Fruit fly (Drosophila melanogaster) whole organism, prepupa: ENCODE measurements around the gene mRpS34.

ENCODE experiments used
- Blimp-1 ChIP-seq: fragments of 200-800 bp; sonication (Bioruptor generic); optimal IDR thresholded peaks from 3 replicates; lab custom pipeline; 2017; ENCODE audit warnings: missing biosample characterization, missing genetic modification characterization, mild to moderate bottlenecking, moderate library complexity, missing genetic modification reagents
- CG10669 ChIP-seq: fragments of 200-800 bp; sonication (Bioruptor generic); optimal IDR thresholded peaks from 3 replicates; lab custom pipeline; 2018; ENCODE audit warnings: missing biosample characterization, mild to moderate bottlenecking, missing genetic modification characterization, moderate library complexity
- CG16779 ChIP-seq: fragments of 200-800 bp; sonication (Bioruptor generic); optimal IDR thresholded peaks from 3 replicates; lab custom pipeline; 2017; ENCODE audit warnings: missing biosample characterization, mild to moderate bottlenecking, missing genetic modification characterization
- CG3032 ChIP-seq: fragments of 200-800 bp; optimal IDR thresholded peaks from 2 replicates; lab custom pipeline; 2019; ENCODE audit warnings: missing biosample characterization, mild to moderate bottlenecking, missing genetic modification characterization, moderate library complexity
- CG32006 ChIP-seq: fragments of 200-800 bp; sonication (Bioruptor generic); optimal IDR thresholded peaks from 3 replicates; lab custom pipeline; 2017; ENCODE audit warnings: missing biosample characterization, mild to moderate bottlenecking, missing genetic modification characterization
- CG4318 ChIP-seq: fragments of 200-800 bp; sonication (Bioruptor generic); optimal IDR thresholded peaks from 3 replicates; lab custom pipeline; 2017; ENCODE audit warnings: missing biosample characterization, mild to moderate bottlenecking, missing genetic modification characterization
- CG6276 ChIP-seq: fragments of 200-800 bp; sonication (Bioruptor generic); optimal IDR thresholded peaks from 2 replicates; lab custom pipeline; 2017; ENCODE audit warnings: missing biosample characterization, mild to moderate bottlenecking, missing genetic modification characterization
- CG6792 ChIP-seq: fragments of 200-800 bp; sonication (Bioruptor generic); optimal IDR thresholded peaks from 3 replicates; lab custom pipeline; 2016; ENCODE audit warnings: missing biosample characterization, missing genetic modification characterization
- CG8119 ChIP-seq: fragments of 200-800 bp; sonication (Bioruptor generic); IDR thresholded peaks from 3 replicates; pipeline ENCODE4 v1.3.6; 2022; ENCODE audit warnings: missing biosample characterization, missing genetic modification characterization
- CG8319 ChIP-seq: fragments of 200-800 bp; sonication (Bioruptor generic); optimal IDR thresholded peaks from 3 replicates; lab custom pipeline; 2016; ENCODE audit warnings: missing biosample characterization, missing genetic modification characterization
- CG8632 ChIP-seq: fragments of 200-800 bp; sonication (Bioruptor generic); optimal IDR thresholded peaks from 3 replicates; lab custom pipeline; 2016; ENCODE audit warnings: missing biosample characterization, missing genetic modification characterization
- CG9139 ChIP-seq: fragments of 200-800 bp; sonication (Bioruptor generic); optimal IDR thresholded peaks from 3 replicates; lab custom pipeline; 2017; ENCODE audit warnings: missing biosample characterization, mild to moderate bottlenecking, missing genetic modification characterization
- Eip75B ChIP-seq: fragments of 200-800 bp; sonication (Bioruptor generic); optimal IDR thresholded peaks from 3 replicates; lab custom pipeline; 2016; ENCODE audit warnings: missing biosample characterization, missing genetic modification characterization
- Eip78C ChIP-seq: fragments of 200-800 bp; sonication (Bioruptor generic); peaks from one replicate; lab custom pipeline; 2016; ENCODE audit warnings: missing biosample characterization, missing genetic modification characterization
- Eip93F ChIP-seq: fragments of 200-800 bp; sonication (Bioruptor generic); optimal IDR thresholded peaks from 2 replicates; lab custom pipeline; 2016; ENCODE audit warnings: missing biosample characterization, mild to moderate bottlenecking, missing genetic modification characterization
- Gug ChIP-seq: fragments of 200-800 bp; sonication (Bioruptor generic); IDR thresholded peaks from 2 replicates; pipeline ENCODE4 v1.3.6; 2022; ENCODE audit warnings: missing biosample characterization, missing genetic modification characterization
- Lpt ChIP-seq: fragments of 200-800 bp; sonication (Bioruptor generic); optimal IDR thresholded peaks from 3 replicates; lab custom pipeline; 2016; ENCODE audit warnings: missing biosample characterization, missing genetic modification characterization
- Smox ChIP-seq: fragments of 200-800 bp; sonication (Bioruptor generic); optimal IDR thresholded peaks from 3 replicates; lab custom pipeline; 2016; ENCODE audit warnings: missing biosample characterization, missing genetic modification characterization
- Sox14 ChIP-seq: fragments of 200-800 bp; sonication (Bioruptor generic); optimal IDR thresholded peaks from 3 replicates; lab custom pipeline; 2016; ENCODE audit warnings: missing biosample characterization, missing genetic modification characterization
- Sox15 ChIP-seq: fragments of 200-800 bp; sonication (Bioruptor generic); optimal IDR thresholded peaks from 3 replicates; lab custom pipeline; 2016; ENCODE audit warnings: missing biosample characterization, missing genetic modification characterization
- acj6 ChIP-seq: fragments of 200-800 bp; sonication (Bioruptor generic); optimal IDR thresholded peaks from 3 replicates; lab custom pipeline; 2016; ENCODE audit warnings: missing biosample characterization, missing genetic modification characterization
- dsx ChIP-seq: fragments of 200-800 bp; optimal IDR thresholded peaks from 3 replicates; lab custom pipeline; 2019; ENCODE audit warnings: missing biosample characterization, mild to moderate bottlenecking, missing genetic modification characterization, moderate library complexity; ENCODE audit not compliant: poor library complexity, severe bottlenecking
- esn ChIP-seq: fragments of 200-800 bp; sonication (Bioruptor generic); optimal IDR thresholded peaks from 2 replicates; lab custom pipeline; 2016; ENCODE audit warnings: missing biosample characterization, mild to moderate bottlenecking, missing genetic modification characterization, moderate library complexity
- fd85E ChIP-seq: fragments of 200-800 bp; sonication (Bioruptor generic); optimal IDR thresholded peaks from 3 replicates; lab custom pipeline; 2016; ENCODE audit warnings: missing biosample characterization, missing genetic modification characterization
- fkh ChIP-seq: fragments of 200-800 bp; sonication (Bioruptor generic); optimal IDR thresholded peaks from 3 replicates; lab custom pipeline; 2017; ENCODE audit warnings: missing biosample characterization, mild to moderate bottlenecking, missing genetic modification characterization, moderate library complexity
- lz ChIP-seq: fragments of 200-800 bp; sonication (Bioruptor generic); optimal IDR thresholded peaks from 3 replicates; lab custom pipeline; 2016; ENCODE audit warnings: missing biosample characterization, missing genetic modification characterization
- spab ChIP-seq: fragments of 200-800 bp; sonication (Bioruptor generic); optimal IDR thresholded peaks from 2 replicates; lab custom pipeline; 2017; ENCODE audit warnings: missing biosample characterization, mild to moderate bottlenecking, missing genetic modification characterization, missing genetic modification reagents
- ss ChIP-seq, 2 experiments: fragments of 200-800 bp; sonication (Bioruptor generic); optimal IDR thresholded peaks; 2 replicates in 1 of 2; 3 replicates in 1 of 2; lab custom pipeline; 2017 to 2018; ENCODE audit warnings: mild to moderate bottlenecking in 2 of 2, missing biosample characterization in 2 of 2, missing genetic modification characterization in 2 of 2, moderate library complexity in 1 of 2
- svp ChIP-seq: fragments of 200-800 bp; sonication (Bioruptor generic); peaks from one replicate; lab custom pipeline; 2016; ENCODE audit warnings: missing biosample characterization, missing genetic modification characterization
- vri ChIP-seq: fragments of 200-800 bp; sonication (Bioruptor generic); optimal IDR thresholded peaks from 3 replicates; lab custom pipeline; 2016; ENCODE audit warnings: missing biosample characterization, mild to moderate bottlenecking, missing genetic modification characterization

Gene mRpS34

DNA sequence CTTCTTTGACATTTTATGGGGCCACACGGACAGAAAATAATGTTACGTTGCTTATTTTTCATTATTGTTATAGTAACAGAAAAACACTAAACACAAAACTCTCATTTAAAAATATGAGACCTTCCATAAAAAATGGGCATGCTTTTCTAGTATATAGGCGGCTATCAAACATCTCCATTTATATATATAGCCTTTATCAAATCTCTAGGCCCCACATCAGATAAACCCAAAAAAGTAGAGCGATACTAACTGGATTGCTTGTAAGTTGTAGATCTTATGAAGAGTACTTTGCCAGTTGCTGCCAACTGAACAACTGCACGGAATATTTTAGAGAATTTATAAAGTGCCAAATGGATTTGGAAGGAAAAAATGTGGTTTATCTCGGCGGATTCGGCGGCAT is 21.7 kb downstream of the mRpS34 start, which contains the start of gene CG18814:
TSS of gene CG18814 (plus strand) at position 301 of the 400 bp plus-strand sequence.
- TF ChIP-seq CG32006 (no peak), CG9139 (GFP tag; lab: Kevin White, UChicago) (no peak), CG8632 (GFP tag; lab: Kevin White, UChicago) (no peak), Lpt (GFP tag; lab: Kevin White, UChicago) (no peak), fd85E (GFP tag; lab: Kevin White, UChicago) (no peak), Eip75B (GFP tag; lab: Kevin White, UChicago) (no peak), CG4318 (GFP tag; lab: Kevin White, UChicago) (no peak), Gug (GFP tag; lab: Robert Waterston, UW) (no peak), CG8319 (no peak), CG10669 (GFP tag; lab: Kevin White, UChicago) (no peak)

- TF ChIP-seq Eip78C (GFP tag; lab: Kevin White, UChicago) (peak; percentile 79), esn (GFP tag; lab: Kevin White, UChicago) (peak; percentile 4), spab (GFP tag; lab: Kevin White, UChicago) (no peak), CG3032 (peak; percentile 10), fd85E (GFP tag; lab: Kevin White, UChicago) (no peak), Lpt (GFP tag; lab: Kevin White, UChicago) (peak; percentile 9), lz (GFP tag; lab: Kevin White, UChicago) (peak; percentile 1), CG10669 (GFP tag; lab: Kevin White, UChicago) (no peak), acj6 (no peak), Blimp-1 (GFP tag; lab: Kevin White, UChicago) (peak; percentile 89), Eip93F (GFP tag; lab: Kevin White, UChicago) (peak; percentile 51), dsx (no peak), Sox14 (peak; percentile 76), Sox15 (no peak)
These were observed 30.2 kb downstream of the mRpS34 start, which contains the start of gene roq for dm6 chr3L:16377768-16378764. Gene roq, minus strand, starts transcription at chr3L:16378566.

dm6 chr3L:16380770-16381169 is 32.9 kb downstream of the mRpS34 start:
- TF ChIP-seq dsx (no peak), CG16779 (no peak), CG6792 (GFP tag; lab: Kevin White, UChicago) (no peak)

DNA sequence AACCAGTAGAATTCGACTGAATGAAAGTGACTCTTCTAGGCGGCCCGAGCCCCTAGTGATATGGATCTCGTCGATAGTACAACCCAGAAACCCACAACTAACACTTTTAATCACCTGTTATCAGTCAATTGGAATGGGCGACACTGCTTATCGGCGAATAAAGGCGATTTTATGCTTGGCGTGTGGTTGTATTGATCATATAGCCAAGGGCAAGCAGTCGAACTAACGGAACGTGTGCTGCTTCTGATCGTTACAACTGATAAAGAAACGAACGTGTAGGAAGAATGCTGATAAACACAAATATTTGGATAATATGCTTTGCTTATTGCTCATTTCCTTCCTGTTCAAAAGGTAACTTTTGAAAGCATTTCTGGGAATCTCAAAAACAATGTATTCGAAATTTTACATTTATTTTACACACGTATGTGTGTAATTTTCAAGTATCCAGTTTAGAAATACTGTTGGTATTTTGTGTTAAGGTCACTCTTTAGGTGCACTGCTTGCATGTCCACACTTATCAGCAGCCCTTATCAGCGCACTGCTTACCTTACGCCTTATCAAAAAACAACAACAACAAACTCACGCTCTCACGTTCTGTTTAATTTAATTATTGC is 33.4 kb downstream of the mRpS34 start, which contains the start of gene Agpat4:
TSS of gene Agpat4 (minus strand) at position 387 of the 614 bp plus-strand sequence.
- TF ChIP-seq fkh (GFP tag; lab: Kevin White, UChicago) (peak; percentile 44), svp (peak; percentile 18), esn (GFP tag; lab: Kevin White, UChicago) (no peak)

DNA sequence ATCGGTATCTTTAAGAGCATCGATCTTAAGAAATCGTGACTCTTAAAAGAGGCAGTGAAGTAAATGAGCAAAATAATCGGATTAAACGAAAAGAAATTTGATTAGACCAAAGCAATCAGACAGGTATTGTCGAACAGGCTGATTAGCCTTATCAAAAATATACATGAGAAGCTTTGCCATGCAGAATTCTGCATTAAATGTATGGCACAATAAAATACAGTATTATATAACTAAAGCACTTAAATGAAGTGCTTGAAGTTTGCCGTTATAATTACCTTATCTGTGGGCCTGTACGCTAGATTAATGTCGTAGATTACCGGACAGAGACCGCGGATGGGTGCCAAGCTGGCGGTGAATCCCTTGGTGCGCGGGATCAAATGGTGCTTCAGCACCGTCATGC is 35.2 kb downstream of the mRpS34 start:
- TF ChIP-seq vri (GFP tag; lab: Kevin White, UChicago) (peak; percentile 92), CG8319 (no peak)
- TF ChIP-seq, all 60 proteins: peak for 1

DNA sequence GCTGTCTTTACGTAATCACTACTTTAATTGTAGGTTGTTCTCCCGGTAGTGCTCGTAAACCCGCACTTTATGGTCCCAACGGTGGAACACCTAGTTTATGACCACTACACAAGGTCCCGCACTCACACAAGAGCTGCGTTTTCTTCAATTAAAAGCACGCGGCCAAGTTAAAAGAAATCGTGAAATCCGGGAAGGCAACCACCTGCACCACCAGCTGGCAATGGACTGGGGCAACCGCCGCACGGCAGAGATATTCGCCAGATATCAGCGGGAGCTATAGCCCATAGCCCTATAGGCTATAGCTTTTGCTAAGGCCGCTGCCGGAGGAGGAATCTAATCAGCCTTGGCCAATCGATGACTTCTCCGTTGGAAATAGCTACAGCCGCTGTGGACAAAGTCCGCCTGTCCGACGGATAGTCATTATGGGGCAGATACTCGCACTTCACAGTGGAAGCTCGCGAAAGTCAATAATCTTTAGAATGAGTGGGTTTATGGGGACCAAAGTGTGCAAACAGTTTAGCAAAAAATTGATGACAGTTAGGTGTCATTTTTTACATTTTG is 36.4 kb downstream of the mRpS34 start:
- TF ChIP-seq Eip78C (GFP tag; lab: Kevin White, UChicago) (peak; percentile 38), CG6276 (GFP tag; lab: Kevin White, UChicago) (peak; percentile 52), CG8119 (GFP tag; lab: Robert Waterston, UW) (peak; percentile 51; the same call in 1 of the 3 replicates), Eip93F (GFP tag; lab: Kevin White, UChicago) (no peak), vri (GFP tag; lab: Kevin White, UChicago) (peak; percentile 32), CG16779 (peak; percentile 15), esn (GFP tag; lab: Kevin White, UChicago) (no peak), ss (GFP tag; optimal IDR thresholded peaks at IDR 0.05; lab: Kevin White, UChicago) (peak in 1 of 2 experiments; percentile 9), Smox (GFP tag; lab: Kevin White, UChicago) (no peak)
